Worm (Caenorhabditis elegans): ENCODE results near the gene C17H11.4.

Gene C17H11.4

DNA sequence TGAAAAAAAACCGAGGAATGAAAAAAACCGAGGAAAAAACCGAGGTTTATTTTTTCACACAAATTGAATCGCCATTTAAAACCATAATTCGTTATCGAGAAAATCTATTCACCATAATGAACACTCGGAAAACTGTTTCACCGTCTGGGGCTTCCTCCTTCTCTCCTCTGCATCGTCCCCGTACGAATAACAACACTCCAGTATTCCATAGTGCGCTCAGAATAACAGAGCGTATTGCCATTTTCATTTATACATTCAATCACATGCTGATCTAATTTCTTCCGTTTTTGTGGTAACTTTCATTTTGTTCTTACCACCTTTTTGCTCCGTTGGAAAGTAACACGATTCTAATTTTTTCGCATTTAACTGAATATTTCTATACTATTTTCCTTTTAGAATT lies 11.9 kb downstream of the C17H11.4 start, which contains the start of gene C17H11.2:
Gene C17H11.2, plus strand, starts transcription at position 397 of the 400 bp plus-strand sequence.
- TF ChIP-seq nfya-1 (tag; optimal IDR thresholded peaks at IDR 0.05; ENCODE audit: insufficient read depth) (no peak), fkh-2 (tag; optimal IDR thresholded peaks at IDR 0.05) (no peak), elt-2 (tag; optimal IDR thresholded peaks at IDR 0.05) (peak; percentile 33), nhr-237 (tag; optimal IDR thresholded peaks at IDR 0.05) (no peak), aly-2 (tag; optimal IDR thresholded peaks at IDR 0.05) (no peak), lin-15B (tag; optimal IDR thresholded peaks at IDR 0.05) (no peak), hmg-11 (tag; optimal IDR thresholded peaks at IDR 0.05) (peak; percentile 39), ceh-9 (tag; optimal IDR thresholded peaks at IDR 0.05) (no peak), lin-39 (tag; optimal IDR thresholded peaks at IDR 0.05) (no peak), nhr-23 (tag; optimal IDR thresholded peaks at IDR 0.05) (peak; percentile 41), pha-4 (tag; optimal IDR thresholded peaks at IDR 0.05) (peak; percentile 43), pqm-1 (tag; optimal IDR thresholded peaks at IDR 0.05) (no peak), ceh-82 (tag; optimal IDR thresholded peaks at IDR 0.05) (no peak), nhr-25 (tag; optimal IDR thresholded peaks at IDR 0.05) (no peak)

DNA sequence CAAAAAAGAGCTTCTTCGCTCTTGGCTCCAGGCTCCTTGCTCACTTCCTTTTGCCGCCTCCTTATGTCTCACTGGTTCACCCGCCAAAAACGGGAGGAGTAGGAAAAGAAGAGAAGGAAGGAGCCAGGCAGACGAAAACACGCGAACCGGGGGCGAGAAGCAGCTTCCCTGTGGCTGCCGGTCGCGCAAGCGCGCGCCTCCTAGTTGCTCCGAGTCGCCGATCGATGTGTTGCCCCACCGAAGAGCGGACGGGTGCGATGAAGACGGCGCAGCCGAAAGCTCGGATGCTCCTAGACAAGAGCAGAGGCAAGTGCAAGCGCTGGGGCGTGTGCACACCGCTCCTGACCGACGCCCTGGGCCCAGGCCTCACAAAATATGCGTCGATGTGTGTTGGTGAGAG lies 17.9 kb downstream of the C17H11.4 start:
- TF ChIP-seq lin-39 (tag; optimal IDR thresholded peaks at IDR 0.05) (peak; percentile 85), nfya-1 (tag; optimal IDR thresholded peaks at IDR 0.05; ENCODE audit: insufficient read depth) (peak; percentile 64), hmg-11 (tag; optimal IDR thresholded peaks at IDR 0.05) (peak; percentile 61), lin-15B (tag; optimal IDR thresholded peaks at IDR 0.05) (peak; percentile 11), ceh-28 (tag; optimal IDR thresholded peaks at IDR 0.05) (peak; percentile 11), tbx-2 (tag; optimal IDR thresholded peaks at IDR 0.05) (no peak), ZK546.5 (tag; optimal IDR thresholded peaks at IDR 0.05) (no peak), mml-1 (tag; optimal IDR thresholded peaks at IDR 0.05) (no peak), nhr-76 (tag; optimal IDR thresholded peaks at IDR 0.05) (no peak), skn-1 (tag; optimal IDR thresholded peaks at IDR 0.05) (peak; percentile 28), ama-1 (optimal IDR thresholded peaks at IDR 0.05) (no peak), snpc-4 (tag; optimal IDR thresholded peaks at IDR 0.05) (peak; percentile 7), fkh-10 (GFP tag; optimal IDR thresholded peaks at IDR 0.05) (peak; percentile 82)

- no peak for TF ChIP-seq fkh-10 (GFP tag; optimal IDR thresholded peaks at IDR 0.05)
- no peak for TF ChIP-seq nhr-43 (tag; optimal IDR thresholded peaks at IDR 0.05; ENCODE audit: poor library complexity, severe bottlenecking)
- no peak for TF ChIP-seq pqm-1 (tag; optimal IDR thresholded peaks at IDR 0.05)
- TF ChIP-seq daf-12 (tag; optimal IDR thresholded peaks at IDR 0.05): no peak
- no peak for TF ChIP-seq nhr-237 (tag; optimal IDR thresholded peaks at IDR 0.05)
- no peak for TF ChIP-seq nhr-23 (tag; optimal IDR thresholded peaks at IDR 0.05)
- no peak for TF ChIP-seq skn-1 (tag; optimal IDR thresholded peaks at IDR 0.05)
- TF ChIP-seq unc-62 (GFP tag; optimal IDR thresholded peaks at IDR 0.05): no peak
- TF ChIP-seq ama-1 (optimal IDR thresholded peaks at IDR 0.05): no peak
- no peak for TF ChIP-seq ceh-16 (tag; optimal IDR thresholded peaks at IDR 0.05)
- TF ChIP-seq ceh-9 (tag; optimal IDR thresholded peaks at IDR 0.05): no peak
- no peak for TF ChIP-seq snpc-4 (tag; optimal IDR thresholded peaks at IDR 0.05)
- no peak for TF ChIP-seq elt-2 (tag; optimal IDR thresholded peaks at IDR 0.05)
Observed at ce11 chrX:8162793-8163192, 18.6 kb downstream of the C17H11.4 start, which contains the start of gene F22F1.3. TSS of gene F22F1.3 (minus strand) at chrX:8163073.

- TF ChIP-seq pha-4 (tag; optimal IDR thresholded peaks at IDR 0.05) (peak; percentile 25), lin-39 (tag; optimal IDR thresholded peaks at IDR 0.05) (peak; percentile 32), nhr-43 (tag; optimal IDR thresholded peaks at IDR 0.05; ENCODE audit: poor library complexity, severe bottlenecking) (no peak), tbx-2 (tag; optimal IDR thresholded peaks at IDR 0.05) (no peak), egl-5 (tag; optimal IDR thresholded peaks at IDR 0.05) (peak; percentile 52), ama-1 (optimal IDR thresholded peaks at IDR 0.05) (no peak), skn-1 (tag; optimal IDR thresholded peaks at IDR 0.05) (no peak)
Observed at ce11 chrX:8160016-8160415, 21.4 kb downstream of the C17H11.4 start.

DNA sequence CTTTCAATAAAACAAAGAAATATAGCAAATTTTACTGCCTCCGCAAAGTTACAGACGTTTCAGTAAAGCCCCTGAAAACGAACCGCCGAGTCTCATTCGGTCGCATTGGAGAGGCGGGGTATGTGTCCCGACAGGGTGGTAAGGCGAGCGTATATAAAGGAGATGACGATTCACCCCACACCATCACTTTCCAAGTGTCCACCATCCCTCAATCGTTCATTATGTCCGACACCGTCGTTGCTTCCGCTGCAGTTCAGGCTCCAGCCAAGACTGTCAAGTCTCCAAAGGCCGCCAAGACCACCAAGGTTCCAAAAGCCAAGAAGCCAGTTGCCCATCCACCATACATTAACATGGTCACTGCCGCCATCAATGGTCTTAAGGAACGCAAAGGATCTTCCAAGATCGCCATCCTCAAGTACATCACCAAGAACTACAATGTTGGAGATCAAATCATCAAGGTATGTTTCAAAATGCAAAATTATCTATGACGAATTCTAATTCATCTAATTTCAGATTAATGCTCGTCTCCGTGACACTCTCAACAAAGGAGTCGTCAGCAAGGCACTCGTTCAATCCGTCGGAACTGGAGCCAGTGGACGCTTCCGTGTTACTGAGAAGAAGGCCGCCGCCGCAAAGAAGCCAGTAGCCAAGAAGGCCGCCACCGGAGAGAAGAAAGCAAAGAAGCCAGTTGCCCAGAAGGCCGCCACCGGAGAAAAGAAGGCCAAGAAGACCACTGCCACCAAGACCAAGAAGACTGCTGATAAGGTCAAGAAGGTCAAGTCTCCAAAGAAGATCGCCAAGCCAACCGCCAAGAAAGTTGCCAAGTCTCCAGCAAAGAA lies 22.2 kb downstream of the C17H11.4 start, which contains the start of gene hil-3:
Gene hil-3, plus strand, starts transcription at position 195 of the 839 bp plus-strand sequence.
- TF ChIP-seq ceh-9 (tag; optimal IDR thresholded peaks at IDR 0.05): no peak
- no peak for TF ChIP-seq zag-1 (tag; optimal IDR thresholded peaks at IDR 0.05)
- no peak for TF ChIP-seq snpc-4 (tag; optimal IDR thresholded peaks at IDR 0.05)
- peak; percentile 20 for TF ChIP-seq sea-2 (GFP tag; optimal IDR thresholded peaks at IDR 0.05)
- no peak for TF ChIP-seq nhr-12 (tag; optimal IDR thresholded peaks at IDR 0.05)
- no peak for TF ChIP-seq mml-1 (tag; optimal IDR thresholded peaks at IDR 0.05)
- no peak for TF ChIP-seq ceh-82 (tag; optimal IDR thresholded peaks at IDR 0.05)
- TF ChIP-seq ama-1 (optimal IDR thresholded peaks at IDR 0.05): peak; percentile 14
- TF ChIP-seq elt-3 (tag; optimal IDR thresholded peaks at IDR 0.05): no peak
- TF ChIP-seq elt-1 (tag; optimal IDR thresholded peaks at IDR 0.05): no peak
- TF ChIP-seq nhr-237 (tag; optimal IDR thresholded peaks at IDR 0.05): no peak
- no peak for TF ChIP-seq ztf-4 (tag; optimal IDR thresholded peaks at IDR 0.05)
- no peak for TF ChIP-seq fkh-10 (GFP tag; optimal IDR thresholded peaks at IDR 0.05)
- TF ChIP-seq nhr-67 (tag; optimal IDR thresholded peaks at IDR 0.05): no peak
- peak; percentile 12 for TF ChIP-seq pha-4 (tag; optimal IDR thresholded peaks at IDR 0.05)
- TF ChIP-seq skn-1 (tag; optimal IDR thresholded peaks at IDR 0.05): no peak
- no peak for TF ChIP-seq unc-39 (tag; optimal IDR thresholded peaks at IDR 0.05)
- TF ChIP-seq nhr-25 (tag; optimal IDR thresholded peaks at IDR 0.05): no peak
- TF ChIP-seq jun-1 (tag; optimal IDR thresholded peaks at IDR 0.05): no peak
- TF ChIP-seq fkh-2 (tag; optimal IDR thresholded peaks at IDR 0.05): no peak
- TF ChIP-seq unc-62 (GFP tag; optimal IDR thresholded peaks at IDR 0.05): no peak
- no peak for TF ChIP-seq aly-2 (tag; optimal IDR thresholded peaks at IDR 0.05)
- no peak for TF ChIP-seq lin-15B (tag; optimal IDR thresholded peaks at IDR 0.05)
- no peak for TF ChIP-seq daf-12 (tag; optimal IDR thresholded peaks at IDR 0.05)
- no peak for TF ChIP-seq elt-2 (tag; optimal IDR thresholded peaks at IDR 0.05)
- TF ChIP-seq nfya-1 (tag; optimal IDR thresholded peaks at IDR 0.05; ENCODE audit: insufficient read depth): peak; percentile 34
- peak; percentile 56 for TF ChIP-seq lin-39 (tag; optimal IDR thresholded peaks at IDR 0.05)
- TF ChIP-seq eor-1 (tag; optimal IDR thresholded peaks at IDR 0.05): no peak

Data from whole organism, L3 larva.